Fruit fly (Drosophila melanogaster) whole organism, pupa: ENCODE measurements around the gene CG42246.

Source experiments
- CG32121 ChIP-seq: fragments of 200-800 bp; sonication (Bioruptor generic); IDR thresholded peaks from 2 replicates; pipeline ENCODE4 v1.3.6; 2022; ENCODE audit warnings: missing biosample characterization, missing genetic modification characterization
- CG4496 ChIP-seq: fragments of 200-800 bp; sonication (Bioruptor generic); IDR thresholded peaks from 3 replicates; pipeline ENCODE4 v1.3.6; 2022; ENCODE audit warnings: missing biosample characterization, missing genetic modification characterization

DNA sequence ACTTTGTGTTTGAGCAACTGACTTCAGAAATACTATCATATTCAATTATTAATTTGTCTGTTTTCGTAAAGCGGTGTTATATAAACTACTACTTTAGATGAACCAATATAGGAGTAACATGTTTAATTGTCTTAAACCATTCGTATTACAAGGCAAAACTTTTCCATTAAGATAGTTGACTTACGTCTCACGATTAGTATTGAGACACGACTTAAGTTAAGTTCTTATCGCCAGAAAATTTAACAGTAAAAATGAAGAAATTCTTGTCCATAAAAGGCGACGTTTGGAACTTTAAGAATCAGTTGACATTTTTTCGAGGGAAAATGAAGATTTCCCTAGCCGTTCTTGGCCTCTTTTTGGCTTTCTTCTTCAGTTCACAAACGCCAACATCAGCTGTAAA, 1.9 kb upstream of the CG42246 start, which contains the start of gene CG42705:
- TF ChIP-seq CG32121 (no peak), CG4496 (GFP tag; lab: Robert Waterston, UW) (no peak)
